Worm (Caenorhabditis elegans) whole organism, early embryonic: ENCODE results near the gene akt-2.

Source experiments
- ets-7 ChIP-seq: sonication (generic microtip); optimal IDR thresholded peaks from 2 replicates; lab custom pipeline; 2016; ENCODE audit warnings: missing genotype, missing genetic modification characterization, missing compliant biosample characterization
- hmg-4 ChIP-seq: fragments of 200-800 bp; sonication (Bioruptor generic); optimal IDR thresholded peaks from 2 replicates; lab custom pipeline; 2018; ENCODE audit warnings: mild to moderate bottlenecking, missing genetic modification characterization, missing compliant biosample characterization
- tbx-37 ChIP-seq: fragments of 200-800 bp; sonication (Bioruptor generic); conservative IDR thresholded peaks from 2 replicates; pipeline ENCODE4 v1.3.6; 2022; ENCODE audit warnings: missing genetic modification reagents, missing genetic modification characterization, missing compliant biosample characterization

DNA sequence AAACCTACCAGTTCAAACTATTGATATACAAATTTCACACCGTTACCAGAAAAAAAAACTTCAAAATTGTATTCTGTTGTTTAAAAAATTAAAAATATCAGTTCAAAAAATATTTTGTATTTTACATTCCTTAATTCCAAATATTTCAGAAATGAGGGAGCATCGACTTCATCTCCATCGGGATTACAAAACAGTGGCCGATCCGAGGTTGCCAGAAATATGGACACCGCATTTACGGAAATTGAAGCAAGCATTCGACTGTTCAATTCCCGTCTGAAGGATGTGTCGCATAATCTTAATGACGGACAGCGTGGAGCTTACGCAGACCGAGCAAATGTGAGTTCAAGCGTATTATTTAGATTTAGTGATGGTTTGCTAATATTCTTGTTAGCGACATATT, 14.8 kb upstream of the akt-2 start:
- TF ChIP-seq tbx-37 (GFP tag; lab: Robert Waterston, UW) (no peak), hmg-4 (GFP tag; lab: Kevin White, UChicago) (no peak), ets-7 (no peak)
